Worm (Caenorhabditis elegans) whole organism, early embryonic: ENCODE results near the gene nhr-176.

Source experiments
- B0310.2 ChIP-seq: sonication (generic microtip); optimal IDR thresholded peaks from 2 replicates; lab custom pipeline; 2016; ENCODE audit warnings: mild to moderate bottlenecking, missing genetic modification characterization, missing compliant biosample characterization
- flt-1 ChIP-seq: fragments of 200-800 bp; sonication (Bioruptor generic); IDR thresholded peaks from 2 replicates; pipeline ENCODE4 v1.3.6; 2022; ENCODE audit warnings: missing genetic modification characterization, missing compliant biosample characterization
- hmbx-1 ChIP-seq: sonication (generic microtip); optimal IDR thresholded peaks from 2 replicates; lab custom pipeline; 2016; ENCODE audit warnings: mild to moderate bottlenecking, missing genetic modification characterization, missing compliant biosample characterization

- TF ChIP-seq flt-1 (GFP tag; lab: Robert Waterston, UW) (no peak), B0310.2 (no peak), hmbx-1 (tag; lab: Kevin White, UChicago) (no peak)
Observed at ce11 chrV:16057010-16057463, 14.1 kb upstream of the nhr-176 start, which contains the start of gene F14H3.5.
